Fruit fly (Drosophila melanogaster) whole organism, embryonic: ENCODE measurements around the gene CG15145.

ENCODE experiments used
- Ada2b ChIP-seq: fragments of 200-800 bp; sonication (Bioruptor generic); IDR thresholded peaks from 2 replicates; pipeline ENCODE4 v1.3.6; 2022; ENCODE audit warnings: missing biosample characterization, missing genetic modification characterization
- Bgb ChIP-seq: fragments of 200-800 bp; sonication (Bioruptor generic); IDR thresholded peaks from 2 replicates; pipeline ENCODE4 v1.3.6; 2022; ENCODE audit warnings: missing biosample characterization, missing genetic modification characterization; ENCODE audit not compliant: partially characterized antibody
- C15 ChIP-seq: fragments of 200-800 bp; sonication (Bioruptor generic); IDR thresholded peaks from 3 replicates; pipeline ENCODE4 v1.3.6; 2022; ENCODE audit warnings: missing biosample characterization, missing genetic modification characterization
- CG10431 ChIP-seq: fragments of 200-800 bp; sonication (Bioruptor generic); optimal IDR thresholded peaks from 3 replicates; lab custom pipeline; 2018; ENCODE audit warnings: missing biosample characterization, mild to moderate bottlenecking, missing genetic modification characterization
- CG11695 ChIP-seq: fragments of 200-800 bp; sonication (Bioruptor generic); IDR thresholded peaks from 3 replicates; pipeline ENCODE4 v1.3.6; 2022; ENCODE audit warnings: missing biosample characterization, missing genetic modification characterization
- CG11696 ChIP-seq: fragments of 200-800 bp; sonication (Bioruptor generic); IDR thresholded peaks from 2 replicates; pipeline ENCODE4 v1.3.6; 2022; ENCODE audit warnings: missing biosample characterization, missing genetic modification characterization
- CG12236 ChIP-seq: fragments of 200-800 bp; sonication (Bioruptor generic); optimal IDR thresholded peaks from 2 replicates; lab custom pipeline; 2016; ENCODE audit warnings: missing biosample characterization, missing genetic modification characterization
- CG1233 ChIP-seq: fragments of 200-800 bp; sonication (Bioruptor generic); optimal IDR thresholded peaks from 4 replicates; lab custom pipeline; 2018; ENCODE audit warnings: missing biosample characterization, mild to moderate bottlenecking, missing genetic modification characterization
- CG12744 ChIP-seq: fragments of 200-800 bp; sonication (Bioruptor generic); optimal IDR thresholded peaks from 2 replicates; lab custom pipeline; 2016; ENCODE audit warnings: missing biosample characterization, missing genetic modification characterization
- CG13424 ChIP-seq: fragments of 200-800 bp; sonication (Bioruptor generic); optimal IDR thresholded peaks from 2 replicates; lab custom pipeline; 2019; ENCODE audit warnings: missing biosample characterization, mild to moderate bottlenecking, missing genetic modification characterization, moderate library complexity
- CG13775 ChIP-seq: fragments of 200-800 bp; sonication (Bioruptor generic); optimal IDR thresholded peaks from 3 replicates; lab custom pipeline; 2017; ENCODE audit warnings: missing biosample characterization, mild to moderate bottlenecking, missing genetic modification characterization
- CG15073 ChIP-seq: fragments of 200-800 bp; sonication (Bioruptor generic); optimal IDR thresholded peaks from 2 replicates; lab custom pipeline; 2016; ENCODE audit warnings: missing biosample characterization, missing genetic modification characterization
- CG15696 ChIP-seq: fragments of 200-800 bp; sonication (Bioruptor generic); optimal IDR thresholded peaks from 2 replicates; lab custom pipeline; 2019; ENCODE audit warnings: missing biosample characterization, mild to moderate bottlenecking, missing genetic modification characterization, moderate library complexity
- CG18619 ChIP-seq: fragments of 200-800 bp; sonication (Bioruptor generic); optimal IDR thresholded peaks from 3 replicates; lab custom pipeline; 2017; ENCODE audit warnings: missing biosample characterization, mild to moderate bottlenecking, missing genetic modification characterization
- CG2129 ChIP-seq: fragments of 200-800 bp; sonication (Bioruptor generic); IDR thresholded peaks from 2 replicates; pipeline ENCODE4 v1.3.6; 2022; ENCODE audit warnings: missing biosample characterization, missing genetic modification characterization; ENCODE audit not compliant: partially characterized antibody
- CG34224 ChIP-seq: fragments of 200-800 bp; sonication (Bioruptor generic); IDR thresholded peaks from 3 replicates; pipeline ENCODE4 v1.3.6; 2022; ENCODE audit warnings: missing biosample characterization, missing genetic modification characterization; ENCODE audit not compliant: partially characterized antibody
- CG5245 ChIP-seq: fragments of 200-800 bp; sonication (Bioruptor generic); optimal IDR thresholded peaks from 3 replicates; lab custom pipeline; 2016; ENCODE audit warnings: missing biosample characterization, missing genetic modification characterization
- CG6654 ChIP-seq: fragments of 200-800 bp; sonication (Bioruptor generic); optimal IDR thresholded peaks from 2 replicates; lab custom pipeline; 2017; ENCODE audit warnings: missing biosample characterization, mild to moderate bottlenecking, missing genetic modification characterization
- CG6765 ChIP-seq: fragments of 200-800 bp; sonication (Bioruptor generic); optimal IDR thresholded peaks from 3 replicates; lab custom pipeline; 2017; ENCODE audit warnings: missing biosample characterization, mild to moderate bottlenecking, missing genetic modification characterization
- CG7357 ChIP-seq: fragments of 200-800 bp; sonication (Bioruptor generic); IDR thresholded peaks from 3 replicates; pipeline ENCODE4 v1.3.6; 2022; ENCODE audit warnings: missing biosample characterization, missing genetic modification characterization
- CG8944 ChIP-seq: fragments of 200-800 bp; sonication (Bioruptor generic); optimal IDR thresholded peaks from 3 replicates; lab custom pipeline; 2016; ENCODE audit warnings: missing biosample characterization, missing genetic modification characterization
- Dp ChIP-seq: fragments of 200-800 bp; sonication (Bioruptor generic); optimal IDR thresholded peaks from 2 replicates; lab custom pipeline; 2018; ENCODE audit warnings: missing biosample characterization, mild to moderate bottlenecking, missing genetic modification characterization, moderate library complexity
- Eip74EF ChIP-seq, 2 experiments: fragments of 200-800 bp in 1 of 2; fragments of >200 bp in 1 of 2; sonication (Bioruptor generic) in 1 of 2; optimal IDR thresholded peaks; 2 replicates each; lab custom pipeline; 2017 to 2019; ENCODE audit warnings: missing biosample characterization in 2 of 2, missing genetic modification characterization in 2 of 2, mild to moderate bottlenecking in 1 of 2, moderate library complexity in 1 of 2
- Ets97D ChIP-seq: fragments of 200-800 bp; sonication (Bioruptor generic); optimal IDR thresholded peaks from 3 replicates; lab custom pipeline; 2016; ENCODE audit warnings: missing biosample characterization, missing genetic modification characterization
- Hr3 ChIP-seq: fragments of 200-800 bp; sonication (Bioruptor generic); optimal IDR thresholded peaks from 3 replicates; lab custom pipeline; 2016; ENCODE audit warnings: missing biosample characterization, missing genetic modification characterization
- Rfx ChIP-seq: fragments of 200-800 bp; sonication (Bioruptor generic); IDR thresholded peaks from 2 replicates; pipeline ENCODE4 v1.3.6; 2022; ENCODE audit warnings: missing biosample characterization, missing genetic modification characterization
- Vsx1 ChIP-seq: fragments of 200-800 bp; sonication (Bioruptor generic); optimal IDR thresholded peaks from 2 replicates; lab custom pipeline; 2017; ENCODE audit warnings: missing biosample characterization, mild to moderate bottlenecking, missing genetic modification characterization, missing genetic modification reagents
- ab ChIP-seq: fragments of 200-800 bp; sonication (Bioruptor generic); optimal IDR thresholded peaks from 2 replicates; lab custom pipeline; 2016; ENCODE audit warnings: missing biosample characterization, missing genetic modification characterization
- abd-A ChIP-seq: fragments of 200-800 bp; sonication (Bioruptor generic); optimal IDR thresholded peaks from 3 replicates; lab custom pipeline; 2019; ENCODE audit warnings: missing biosample characterization, mild to moderate bottlenecking, missing genetic modification characterization, moderate library complexity
- bab2 ChIP-seq: fragments of 200-800 bp; sonication (Bioruptor generic); optimal IDR thresholded peaks from 2 replicates; lab custom pipeline; 2016; ENCODE audit warnings: missing biosample characterization, missing genetic modification characterization
- bigmax ChIP-seq: fragments of 200-800 bp; sonication (Bioruptor generic); optimal IDR thresholded peaks from 2 replicates; lab custom pipeline; 2018; ENCODE audit warnings: missing biosample characterization, mild to moderate bottlenecking, missing genetic modification characterization
- br ChIP-seq: fragments of >200 bp; optimal IDR thresholded peaks from 2 replicates; lab custom pipeline; 2017
- chif ChIP-seq, 2 experiments: fragments of 200-800 bp; sonication (Bioruptor generic); optimal IDR thresholded peaks; 3 replicates each; lab custom pipeline; 2016; ENCODE audit warnings: missing biosample characterization in 2 of 2, missing genetic modification characterization in 2 of 2
- chm ChIP-seq: fragments of 200-800 bp; sonication (Bioruptor generic); IDR thresholded peaks from 2 replicates; pipeline ENCODE4 v1.3.6; 2022; ENCODE audit warnings: missing biosample characterization, missing genetic modification characterization
- da ChIP-seq: fragments of 200-800 bp; sonication (Bioruptor generic); optimal IDR thresholded peaks from 2 replicates; lab custom pipeline; 2016; ENCODE audit warnings: missing biosample characterization, missing genetic modification characterization
- ems ChIP-seq: fragments of 200-800 bp; sonication (Bioruptor generic); optimal IDR thresholded peaks from 3 replicates; lab custom pipeline; 2016; ENCODE audit warnings: missing biosample characterization, missing genetic modification characterization
- fd96Cb ChIP-seq: fragments of 200-800 bp; sonication (Bioruptor generic); optimal IDR thresholded peaks from 2 replicates; lab custom pipeline; 2018; ENCODE audit warnings: missing biosample characterization, mild to moderate bottlenecking, missing genetic modification characterization, moderate library complexity
- grau ChIP-seq: fragments of 200-800 bp; optimal IDR thresholded peaks from 3 replicates; lab custom pipeline; 2019; ENCODE audit warnings: missing biosample characterization, mild to moderate bottlenecking, missing genetic modification characterization, moderate library complexity
- kni ChIP-seq: fragments of 200-800 bp; sonication (Bioruptor generic); optimal IDR thresholded peaks from 3 replicates; lab custom pipeline; 2017; ENCODE audit warnings: mild to moderate bottlenecking, missing biosample characterization, missing genetic modification reagents, missing genetic modification characterization
- lab ChIP-seq: fragments of 200-800 bp; sonication (Bioruptor generic); optimal IDR thresholded peaks from 3 replicates; lab custom pipeline; 2017; ENCODE audit warnings: missing biosample characterization, missing genetic modification characterization, mild to moderate bottlenecking, moderate library complexity, missing genetic modification reagents
- nerfin-1 ChIP-seq: fragments of 200-800 bp; sonication (Bioruptor generic); optimal IDR thresholded peaks from 3 replicates; lab custom pipeline; 2019; ENCODE audit warnings: missing biosample characterization, mild to moderate bottlenecking, missing genetic modification characterization, moderate library complexity
- pb ChIP-seq: fragments of 200-800 bp; sonication (Bioruptor generic); optimal IDR thresholded peaks from 3 replicates; lab custom pipeline; 2016; ENCODE audit warnings: missing biosample characterization, missing genetic modification characterization
- pho ChIP-seq: fragments of 200-800 bp; sonication (Bioruptor generic); optimal IDR thresholded peaks from 2 replicates; lab custom pipeline; 2016; ENCODE audit warnings: missing biosample characterization, missing genetic modification characterization
- rib ChIP-seq: fragments of 200-800 bp; sonication (Bioruptor generic); IDR thresholded peaks from 2 replicates; pipeline ENCODE4 v1.3.6; 2022; ENCODE audit warnings: missing biosample characterization, missing genetic modification characterization
- sens-2 ChIP-seq: fragments of 200-800 bp; sonication (Bioruptor generic); IDR thresholded peaks from 2 replicates; pipeline ENCODE4 v1.3.6; 2022; ENCODE audit warnings: missing biosample characterization, missing genetic modification characterization
- sr ChIP-seq: fragments of 200-800 bp; sonication (Bioruptor generic); IDR thresholded peaks from 3 replicates; pipeline ENCODE4 v1.3.6; 2022; ENCODE audit warnings: missing biosample characterization, missing genetic modification characterization
- stc ChIP-seq: fragments of 200-800 bp; sonication (Bioruptor generic); IDR thresholded peaks from 2 replicates; pipeline ENCODE4 v1.3.6; 2022; ENCODE audit warnings: missing biosample characterization, missing genetic modification characterization
- tin ChIP-seq: fragments of 200-800 bp; sonication (Bioruptor generic); optimal IDR thresholded peaks from 3 replicates; lab custom pipeline; 2016; ENCODE audit warnings: missing biosample characterization, missing genetic modification characterization
- unc-4 ChIP-seq: fragments of 200-800 bp; sonication (Bioruptor generic); IDR thresholded peaks from 2 replicates; pipeline ENCODE4 v1.3.6; 2022; ENCODE audit warnings: missing biosample characterization, missing genetic modification characterization; ENCODE audit not compliant: partially characterized antibody
- wdn ChIP-seq: fragments of 200-800 bp; sonication (Bioruptor generic); IDR thresholded peaks from 2 replicates; pipeline ENCODE4 v1.3.6; 2022; ENCODE audit warnings: missing biosample characterization, missing genetic modification characterization

Gene CG15145

dm6 chr2L:17514090-17514715, 17.8 kb downstream of the CG15145 start (continued):
- TF ChIP-seq CG13424 (peak; percentile 94), ems (GFP tag; lab: Kevin White, UChicago) (peak; percentile 80), CG5245 (GFP tag; lab: Kevin White, UChicago) (peak; percentile 80), CG10431 (peak; percentile 82), wdn (GFP tag; lab: Robert Waterston, UW) (peak; percentile 48; the same call in 1 of the 2 replicates), C15 (GFP tag; lab: Robert Waterston, UW) (no peak), kni (GFP tag; lab: Kevin White, UChicago) (peak; percentile 89), CG12744 (no peak), CG11695 (GFP tag; lab: Robert Waterston, UW) (peak; percentile 87), Ada2b (GFP tag; lab: Robert Waterston, UW) (peak; percentile 86), CG1233 (GFP tag; lab: Kevin White, UChicago) (peak; percentile 79), CG15073 (GFP tag; lab: Kevin White, UChicago) (peak; percentile 71), bab2 (peak; percentile 80), CG13775 (GFP tag; lab: Kevin White, UChicago) (peak; percentile 82), CG15696 (tag; lab: Kevin White, UChicago) (peak; percentile 96), Dp (GFP tag; lab: Kevin White, UChicago) (no peak), Hr3 (GFP tag; lab: Kevin White, UChicago) (peak; percentile 86), unc-4 (GFP tag; lab: Robert Waterston, UW) (no peak), CG6654 (GFP tag; lab: Kevin White, UChicago) (peak; percentile 63), nerfin-1 (tag; lab: Kevin White, UChicago) (peak; percentile 87), Rfx (GFP tag; lab: Robert Waterston, UW) (peak; percentile 75), CG11696 (GFP tag; lab: Robert Waterston, UW) (peak; percentile 64; the same call in 1 of the 2 replicates), pho (GFP tag; lab: Kevin White, UChicago) (no peak), CG6765 (GFP tag; lab: Kevin White, UChicago) (peak; percentile 84), CG12236 (GFP tag; lab: Kevin White, UChicago) (peak; percentile 73), CG2129 (GFP tag; lab: Robert Waterston, UW) (no peak), ab (peak; percentile 56), bigmax (GFP tag; lab: Kevin White, UChicago) (no peak), fd96Cb (tag; lab: Kevin White, UChicago) (peak; percentile 88), da (GFP tag; lab: Kevin White, UChicago) (peak; percentile 40), rib (GFP tag; lab: Robert Waterston, UW) (peak; percentile 65; the same call in 1 of the 2 replicates), tin (GFP tag; lab: Kevin White, UChicago) (peak; percentile 83), CG7357 (GFP tag; lab: Robert Waterston, UW) (peak; percentile 80), chif (GFP tag; optimal IDR thresholded peaks at IDR 0.05; lab: Kevin White, UChicago) (peak; percentile 67 to 86), br (no peak), Bgb (GFP tag; lab: Robert Waterston, UW) (no peak), CG18619 (peak; percentile 75), sens-2 (GFP tag; lab: Robert Waterston, UW) (peak; percentile 79), sr (0 out of 3 replicates have a peak, but pooled peaks have one; percentile 17), CG8944 (GFP tag; lab: Kevin White, UChicago) (peak; percentile 50), abd-A (tag; lab: Kevin White, UChicago) (peak; percentile 89), lab (peak; percentile 94), grau (tag; lab: Kevin White, UChicago) (peak; percentile 89), stc (GFP tag; lab: Robert Waterston, UW) (peak; percentile 89), CG34224 (GFP tag; lab: Robert Waterston, UW) (no peak), pb (peak; percentile 66), Eip74EF (GFP tag; optimal IDR thresholded peaks at IDR 0.05; lab: Kevin White, UChicago) (peak in 1 of 2 experiments; percentile 78), Vsx1 (GFP tag; lab: Kevin White, UChicago) (peak; percentile 75), Ets97D (GFP tag; lab: Kevin White, UChicago) (peak; percentile 34), chm (GFP tag; lab: Robert Waterston, UW) (peak; percentile 84)
